Fruit fly (Drosophila melanogaster) whole organism, embryonic: Measurements from ENCODE around the gene Mst57Db.

Experiments
- Atf-2 ChIP-seq: fragments of 200-800 bp; sonication (Bioruptor generic); optimal IDR thresholded peaks from 2 replicates; lab custom pipeline; 2016; ENCODE audit warnings: missing biosample characterization, missing genetic modification characterization
- BEAF-32 ChIP-seq: fragments of 200-800 bp; sonication (Bioruptor generic); optimal IDR thresholded peaks from 3 replicates; lab custom pipeline; 2017; ENCODE audit warnings: missing biosample characterization, missing genetic modification characterization, mild to moderate bottlenecking, moderate library complexity, missing genetic modification reagents
- CG10267 ChIP-seq: fragments of 200-800 bp; sonication (Bioruptor generic); optimal IDR thresholded peaks from 2 replicates; lab custom pipeline; 2018; ENCODE audit warnings: missing biosample characterization, mild to moderate bottlenecking, missing genetic modification characterization, moderate library complexity
- CG13287 ChIP-seq: fragments of 200-800 bp; sonication (Bioruptor generic); IDR thresholded peaks from 2 replicates; pipeline ENCODE4 v1.3.6; 2022; ENCODE audit warnings: missing biosample characterization, missing genetic modification characterization; ENCODE audit not compliant: partially characterized antibody
- CG15269 ChIP-seq: fragments of 200-800 bp; sonication (Bioruptor generic); optimal IDR thresholded peaks from 2 replicates; lab custom pipeline; 2018; ENCODE audit warnings: missing biosample characterization, mild to moderate bottlenecking, missing genetic modification characterization, moderate library complexity
- CG15514 ChIP-seq: fragments of 200-800 bp; sonication (Bioruptor generic); optimal IDR thresholded peaks from 3 replicates; lab custom pipeline; 2017; ENCODE audit warnings: missing biosample characterization, missing genetic modification characterization, mild to moderate bottlenecking, moderate library complexity, missing genetic modification reagents
- CG17186 ChIP-seq: fragments of 200-800 bp; sonication (Bioruptor generic); optimal IDR thresholded peaks from 3 replicates; lab custom pipeline; 2017; ENCODE audit warnings: missing biosample characterization, missing genetic modification reagents, missing genetic modification characterization
- CG2116 ChIP-seq: fragments of 200-800 bp; sonication (Bioruptor generic); optimal IDR thresholded peaks from 3 replicates; lab custom pipeline; 2018; ENCODE audit warnings: missing biosample characterization, mild to moderate bottlenecking, missing genetic modification characterization
- CG33213 ChIP-seq: fragments of 200-800 bp; sonication (Bioruptor generic); optimal IDR thresholded peaks from 3 replicates; lab custom pipeline; 2016; ENCODE audit warnings: missing biosample characterization, missing genetic modification characterization
- CG33557 ChIP-seq: fragments of 200-800 bp; sonication (Bioruptor generic); optimal IDR thresholded peaks from 2 replicates; lab custom pipeline; 2019; ENCODE audit warnings: missing biosample characterization, mild to moderate bottlenecking, missing genetic modification characterization, moderate library complexity
- CG42726 ChIP-seq: fragments of 200-800 bp; sonication (Bioruptor generic); IDR thresholded peaks from 2 replicates; pipeline ENCODE4 v1.3.6; 2022; ENCODE audit warnings: missing biosample characterization, missing genetic modification characterization; ENCODE audit not compliant: partially characterized antibody
- CG4360 ChIP-seq: fragments of 200-800 bp; sonication (Bioruptor generic); IDR thresholded peaks from 2 replicates; pipeline ENCODE4 v1.3.6; 2022; ENCODE audit warnings: missing biosample characterization, missing genetic modification characterization
- CG7928 ChIP-seq: fragments of 200-800 bp; sonication (Bioruptor generic); optimal IDR thresholded peaks from 2 replicates; lab custom pipeline; 2017; ENCODE audit warnings: missing biosample characterization, mild to moderate bottlenecking, missing genetic modification characterization
- CG9797 ChIP-seq: fragments of 200-800 bp; sonication (Bioruptor generic); optimal IDR thresholded peaks from 3 replicates; lab custom pipeline; 2018; ENCODE audit warnings: missing biosample characterization, mild to moderate bottlenecking, missing genetic modification characterization
- CG9817 ChIP-seq: fragments of 200-800 bp; sonication (Bioruptor generic); optimal IDR thresholded peaks from 2 replicates; lab custom pipeline; 2018; ENCODE audit warnings: missing biosample characterization, mild to moderate bottlenecking, missing genetic modification characterization, moderate library complexity
- CHES-1-like ChIP-seq: fragments of 200-800 bp; sonication (Bioruptor generic); optimal IDR thresholded peaks from 2 replicates; lab custom pipeline; 2016; ENCODE audit warnings: missing biosample characterization, missing genetic modification characterization
- E2f1 ChIP-seq: fragments of 200-800 bp; sonication (Bioruptor generic); IDR thresholded peaks from 2 replicates; pipeline ENCODE4 v1.3.6; 2022; ENCODE audit warnings: missing biosample characterization, missing genetic modification characterization
- E2f2 ChIP-seq: fragments of 200-800 bp; sonication (Bioruptor generic); IDR thresholded peaks from 2 replicates; pipeline ENCODE4 v1.3.6; 2022; ENCODE audit warnings: missing biosample characterization, missing genetic modification characterization
- Lhr ChIP-seq: fragments of 200-800 bp; sonication (Bioruptor generic); optimal IDR thresholded peaks from 3 replicates; lab custom pipeline; 2017; ENCODE audit warnings: mild to moderate bottlenecking, missing biosample characterization, missing genetic modification reagents, missing genetic modification characterization
- MBD-R2 ChIP-seq: fragments of 200-800 bp; sonication (Bioruptor generic); IDR thresholded peaks from 2 replicates; pipeline ENCODE4 v1.3.6; 2022; ENCODE audit warnings: missing biosample characterization, missing genetic modification characterization
- Med ChIP-seq: fragments of 200-800 bp; sonication (Bioruptor generic); peaks from one replicate; lab custom pipeline; 2016; ENCODE audit warnings: missing biosample characterization, missing genetic modification characterization, mild to moderate bottlenecking, inconsistent platforms, moderate library complexity
- Myb ChIP-seq: fragments of 200-800 bp; sonication (Bioruptor generic); optimal IDR thresholded peaks from 2 replicates; lab custom pipeline; 2016; ENCODE audit warnings: missing biosample characterization, missing genetic modification characterization
- Rx ChIP-seq: fragments of 200-800 bp; sonication (Bioruptor generic); IDR thresholded peaks from 2 replicates; pipeline ENCODE4 v1.3.6; 2022; ENCODE audit warnings: missing biosample characterization, missing genetic modification characterization
- ac ChIP-seq: fragments of 200-800 bp; sonication (Bioruptor generic); optimal IDR thresholded peaks from 3 replicates; lab custom pipeline; 2017; ENCODE audit warnings: missing biosample characterization, mild to moderate bottlenecking, missing genetic modification characterization
- da ChIP-seq: fragments of 200-800 bp; sonication (Bioruptor generic); optimal IDR thresholded peaks from 2 replicates; lab custom pipeline; 2016; ENCODE audit warnings: missing biosample characterization, missing genetic modification characterization
- dpn ChIP-seq, 2 experiments: fragments of 200-800 bp; sonication (Bioruptor generic); optimal IDR thresholded peaks; 3 replicates each; lab custom pipeline; 2016; ENCODE audit warnings: missing biosample characterization in 2 of 2, missing genetic modification characterization in 2 of 2
- gfzf ChIP-seq: fragments of 200-800 bp; sonication (Bioruptor generic); optimal IDR thresholded peaks from 2 replicates; lab custom pipeline; 2016; ENCODE audit warnings: missing biosample characterization, mild to moderate bottlenecking, missing genetic modification characterization, moderate library complexity
- her ChIP-seq: fragments of 200-800 bp; sonication (Bioruptor generic); optimal IDR thresholded peaks from 2 replicates; lab custom pipeline; 2016; ENCODE audit warnings: missing biosample characterization, missing genetic modification characterization
- insv ChIP-seq, 2 experiments: fragments of 200-800 bp; sonication (Bioruptor generic); optimal IDR thresholded peaks; 3 replicates each; lab custom pipeline; 2016 to 2018; ENCODE audit warnings: missing biosample characterization in 2 of 2, missing genetic modification characterization in 2 of 2
- lilli ChIP-seq: fragments of 200-800 bp; sonication (Bioruptor generic); optimal IDR thresholded peaks from 3 replicates; lab custom pipeline; 2016; ENCODE audit warnings: missing biosample characterization, missing genetic modification characterization
- mirr ChIP-seq: fragments of 200-800 bp; sonication (Bioruptor generic); optimal IDR thresholded peaks from 3 replicates; lab custom pipeline; 2018; ENCODE audit warnings: missing biosample characterization, mild to moderate bottlenecking, missing genetic modification characterization
- nmo ChIP-seq: fragments of 200-800 bp; sonication (Bioruptor generic); optimal IDR thresholded peaks from 2 replicates; lab custom pipeline; 2018; ENCODE audit warnings: missing biosample characterization, mild to moderate bottlenecking, missing genetic modification characterization, moderate library complexity
- pho ChIP-seq: fragments of 200-800 bp; sonication (Bioruptor generic); optimal IDR thresholded peaks from 2 replicates; lab custom pipeline; 2016; ENCODE audit warnings: missing biosample characterization, missing genetic modification characterization
- phol ChIP-seq: fragments of 200-800 bp; sonication (Bioruptor generic); optimal IDR thresholded peaks from 3 replicates; lab custom pipeline; 2018; ENCODE audit warnings: missing biosample characterization, mild to moderate bottlenecking, missing genetic modification characterization, moderate library complexity
- prd ChIP-seq, 3 experiments: fragments of >200 bp in 2 of 3; fragments of 200-800 bp in 1 of 3; sonication (Bioruptor generic) in 1 of 3; optimal IDR thresholded peaks in 2 of 3; IDR thresholded peaks in 1 of 3; 2 replicates in 2 of 3; 3 replicates in 1 of 3; pipeline versions ENCODE4 v1.3.6 to Lab custom; 2017 to 2022; ENCODE audit warnings: missing biosample characterization in 1 of 3, missing genetic modification characterization in 1 of 3
- pzg ChIP-seq: fragments of 200-800 bp; sonication (Bioruptor generic); optimal IDR thresholded peaks from 3 replicates; lab custom pipeline; 2018; ENCODE audit warnings: missing biosample characterization, mild to moderate bottlenecking, missing genetic modification characterization, moderate library complexity
- stwl ChIP-seq: fragments of 200-800 bp; sonication (Bioruptor generic); optimal IDR thresholded peaks from 3 replicates; lab custom pipeline; 2018; ENCODE audit warnings: missing biosample characterization, mild to moderate bottlenecking, missing genetic modification characterization, moderate library complexity
- trh ChIP-seq: fragments of 200-800 bp; sonication (Bioruptor generic); optimal IDR thresholded peaks from 2 replicates; lab custom pipeline; 2016; ENCODE audit warnings: missing biosample characterization, missing genetic modification characterization
- zfh1 ChIP-seq: fragments of 200-800 bp; sonication (Bioruptor generic); IDR thresholded peaks from 3 replicates; pipeline ENCODE4 v1.3.6; 2022; ENCODE audit warnings: missing biosample characterization, missing genetic modification characterization

Mst57Db gene

DNA sequence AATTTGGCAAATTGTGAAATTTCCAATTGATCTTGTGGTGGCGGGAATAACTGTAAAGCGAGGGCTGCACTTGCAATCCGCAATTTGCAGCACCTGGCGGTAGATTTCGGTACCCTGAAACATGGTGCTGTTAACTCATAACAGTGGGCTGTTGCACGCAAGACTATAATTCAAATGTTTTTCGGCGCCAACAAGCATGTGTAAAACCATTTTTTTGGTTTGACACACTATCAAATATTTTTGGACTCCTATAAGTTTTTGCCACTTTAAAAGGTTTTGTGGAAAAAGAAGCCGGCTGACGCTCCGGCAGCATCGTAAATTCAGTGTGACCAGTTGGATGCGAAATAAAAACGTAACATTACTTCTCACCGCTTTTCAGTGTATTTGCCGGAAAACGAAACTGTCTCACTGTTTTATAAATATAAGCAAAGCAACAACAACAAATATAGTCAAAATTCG is 20.5 kb upstream of the Mst57Db start, which contains the start of the genes CG14545 and CG5886 (continued):
- peak; percentile 100 for TF ChIP-seq CG17186 (GFP tag; lab: Kevin White, UChicago)
- peak; percentile 63 for TF ChIP-seq Med (GFP tag; lab: Kevin White, UChicago)
- no peak for TF ChIP-seq E2f1 (GFP tag; lab: Robert Waterston, UW)
- TF ChIP-seq phol (tag; lab: Kevin White, UChicago) = peak; percentile 35
- no peak for TF ChIP-seq trh
- peak; percentile 33 for TF ChIP-seq CG15514 (GFP tag; lab: Kevin White, UChicago)
- TF ChIP-seq stwl (tag; lab: Kevin White, UChicago) = peak; percentile 89
- peak; percentile 26; the same call in 1 of the 2 replicates for TF ChIP-seq Rx
- peak; percentile 24 for TF ChIP-seq pho (GFP tag; lab: Kevin White, UChicago)
- 0 out of 2 replicates have a peak, but pooled peaks have one; percentile 32 for TF ChIP-seq CG42726 (GFP tag; lab: Robert Waterston, UW)
- TF ChIP-seq CG7928 (GFP tag; lab: Kevin White, UChicago) = peak; percentile 88
- peak in 1 of 2 experiments; percentile 4 for TF ChIP-seq dpn (GFP tag; optimal IDR thresholded peaks at IDR 0.05; lab: Kevin White, UChicago)
- no peak for TF ChIP-seq da (GFP tag; lab: Kevin White, UChicago)
- TF ChIP-seq CG15269 (tag; lab: Kevin White, UChicago) = no peak
- TF ChIP-seq insv (GFP tag; optimal IDR thresholded peaks at IDR 0.05; lab: Kevin White, UChicago) = peak in 1 of 2 experiments; percentile 3
- TF ChIP-seq CG33557 (GFP tag; lab: Kevin White, UChicago) = peak; percentile 16
- no peak for TF ChIP-seq mirr (GFP tag; lab: Kevin White, UChicago)
- no peak for TF ChIP-seq ac (GFP tag; lab: Kevin White, UChicago)
- peak; percentile 53 for TF ChIP-seq Myb (GFP tag; lab: Kevin White, UChicago)
- TF ChIP-seq Lhr (GFP tag; lab: Kevin White, UChicago) = peak; percentile 74
- no peak for TF ChIP-seq CG9817 (tag; lab: Kevin White, UChicago)
- TF ChIP-seq zfh1 = 0 out of 3 replicates have a peak, but pooled peaks have one; percentile 23
- TF ChIP-seq Atf-2 (GFP tag; lab: Kevin White, UChicago) = no peak
- TF ChIP-seq CG13287 (GFP tag; lab: Robert Waterston, UW) = 0 out of 2 replicates have a peak, but pooled peaks have one; percentile 47
- TF ChIP-seq CG33213 (GFP tag; lab: Kevin White, UChicago) = peak; percentile 36
- peak; percentile 84 for TF ChIP-seq CG4360 (GFP tag; lab: Robert Waterston, UW)
- TF ChIP-seq CG2116 (GFP tag; lab: Kevin White, UChicago) = peak; percentile 37
- TF ChIP-seq CHES-1-like = peak; percentile 31
- TF ChIP-seq BEAF-32 (GFP tag; lab: Kevin White, UChicago) = peak; percentile 34
- peak; percentile 91 for TF ChIP-seq gfzf
- TF ChIP-seq CG10267 (tag; lab: Kevin White, UChicago) = peak; percentile 47
- TF ChIP-seq lilli = peak; percentile 15
- no peak for TF ChIP-seq prd (optimal IDR thresholded peaks at IDR 0.05; lab: Kevin White, UChicago)
- TF ChIP-seq prd (GFP tag; IDR thresholded peaks at IDR 0.05; lab: Robert Waterston, UW) = 0 out of 3 replicates have a peak, but pooled peaks have one; percentile 5
- peak; percentile 63 for TF ChIP-seq nmo (GFP tag; lab: Kevin White, UChicago)
- peak; percentile 85 for TF ChIP-seq CG9797 (GFP tag; lab: Kevin White, UChicago)
- TF ChIP-seq E2f2 (GFP tag; lab: Robert Waterston, UW) = peak; percentile 87
- peak; percentile 75 for TF ChIP-seq pzg (GFP tag; lab: Kevin White, UChicago)
- no peak for TF ChIP-seq her (GFP tag; lab: Kevin White, UChicago)
- TF ChIP-seq MBD-R2 (GFP tag; lab: Robert Waterston, UW) = peak; percentile 44; the same call in 1 of the 2 replicates
- TF ChIP-seq, all 482 proteins: peak for 51
